Worm (Caenorhabditis elegans) whole organism, L3 larva: ENCODE results near the gene metl-1.
A peak's percentile ranks its signal among the peaks of the same experiment; 100 is the strongest.

Experiments
- aly-2 ChIP-seq: fragments of 150-350 bp; optimal IDR thresholded peaks from 2 replicates; lab custom pipeline; 2014; ENCODE audit warnings: missing biosample characterization, missing genetic modification characterization
- ceh-16 ChIP-seq: sonication (generic microtip); optimal IDR thresholded peaks from 2 replicates; lab custom pipeline; 2017; ENCODE audit warnings: missing biosample characterization, missing genetic modification characterization
- ceh-28 ChIP-seq: fragments of 150-350 bp; optimal IDR thresholded peaks from 2 replicates; lab custom pipeline; 2014; ENCODE audit warnings: missing biosample characterization, missing genetic modification reagents, missing genetic modification characterization
- ceh-82 ChIP-seq: fragments of 150-350 bp; optimal IDR thresholded peaks from 2 replicates; lab custom pipeline; 2014; ENCODE audit warnings: missing biosample characterization, missing genetic modification characterization
- daf-12 ChIP-seq: fragments of 150-350 bp; optimal IDR thresholded peaks from 2 replicates; lab custom pipeline; 2014; ENCODE audit warnings: missing biosample characterization, missing genetic modification reagents, missing genetic modification characterization
- egl-27 ChIP-seq: sonication (generic microtip); optimal IDR thresholded peaks from 4 replicates; lab custom pipeline; 2017; ENCODE audit warnings: missing biosample characterization, missing genetic modification reagents, missing genetic modification characterization
- elt-1 ChIP-seq: fragments of 150-350 bp; optimal IDR thresholded peaks from 2 replicates; lab custom pipeline; 2014; ENCODE audit warnings: missing biosample characterization, missing genetic modification characterization
- elt-2 ChIP-seq: sonication (generic microtip); optimal IDR thresholded peaks from 2 replicates; lab custom pipeline; 2016; ENCODE audit warnings: missing genetic modification reagents, mild to moderate bottlenecking, missing genetic modification characterization, missing compliant biosample characterization
- eor-1 ChIP-seq, 2 experiments: fragments of 150-350 bp; optimal IDR thresholded peaks; 2 replicates each; lab custom pipeline; 2014 to 2018; ENCODE audit warnings: missing biosample characterization in 2 of 2, missing genetic modification characterization in 2 of 2
- fkh-10 ChIP-seq: sonication (generic microtip); optimal IDR thresholded peaks from 2 replicates; lab custom pipeline; 2017; ENCODE audit warnings: missing biosample characterization, missing genetic modification reagents, missing genetic modification characterization
- fkh-2 ChIP-seq: fragments of 150-350 bp; optimal IDR thresholded peaks from 2 replicates; lab custom pipeline; 2014; ENCODE audit warnings: missing biosample characterization, missing genetic modification reagents, missing genetic modification characterization
- fos-1 ChIP-seq: fragments of 150-350 bp; optimal IDR thresholded peaks from 2 replicates; lab custom pipeline; 2014; ENCODE audit warnings: missing biosample characterization, missing genetic modification characterization
- hmg-11 ChIP-seq: sonication (generic microtip); optimal IDR thresholded peaks from 2 replicates; lab custom pipeline; 2016; ENCODE audit warnings: missing genetic modification characterization, missing compliant biosample characterization
- jun-1 ChIP-seq: fragments of 150-350 bp; optimal IDR thresholded peaks from 2 replicates; lab custom pipeline; 2014; ENCODE audit warnings: missing biosample characterization, missing genetic modification reagents, missing genetic modification characterization
- lin-15B ChIP-seq: fragments of 150-350 bp; optimal IDR thresholded peaks from 2 replicates; lab custom pipeline; 2014; ENCODE audit warnings: missing biosample characterization, missing genetic modification characterization
- lin-39 ChIP-seq: fragments of 150-350 bp; optimal IDR thresholded peaks from 2 replicates; lab custom pipeline; 2018; ENCODE audit warnings: missing biosample characterization, missing genetic modification reagents, missing genetic modification characterization
- lsy-12 ChIP-seq: sonication (generic microtip); optimal IDR thresholded peaks from 2 replicates; lab custom pipeline; 2016; ENCODE audit warnings: mild to moderate bottlenecking, missing genetic modification characterization, missing compliant biosample characterization
- mdl-1 ChIP-seq: fragments of 150-350 bp; optimal IDR thresholded peaks from 2 replicates; lab custom pipeline; 2014; ENCODE audit warnings: missing biosample characterization, missing genetic modification characterization
- mml-1 ChIP-seq: fragments of 150-350 bp; sonication (generic microtip); optimal IDR thresholded peaks from 3 replicates; lab custom pipeline; 2014; ENCODE audit warnings: missing biosample characterization, missing genetic modification characterization
- nfya-1 ChIP-seq: sonication (generic microtip); optimal IDR thresholded peaks from 2 replicates; lab custom pipeline; 2017; ENCODE audit warnings: missing genetic modification characterization, mild to moderate bottlenecking, missing compliant biosample characterization, antibody characterized with exemption, moderate library complexity; ENCODE audit not compliant: insufficient read depth
- nhr-11 ChIP-seq: fragments of 150-350 bp; optimal IDR thresholded peaks from 2 replicates; lab custom pipeline; 2014; ENCODE audit warnings: missing biosample characterization, missing genetic modification characterization
- nhr-12 ChIP-seq: fragments of 150-350 bp; optimal IDR thresholded peaks from 2 replicates; lab custom pipeline; 2014; ENCODE audit warnings: missing biosample characterization, missing genetic modification characterization
- nhr-23 ChIP-seq: fragments of 150-350 bp; optimal IDR thresholded peaks from 2 replicates; lab custom pipeline; 2014; ENCODE audit warnings: missing biosample characterization, missing genetic modification reagents, missing genetic modification characterization
- nhr-237 ChIP-seq: fragments of 150-350 bp; optimal IDR thresholded peaks from 2 replicates; lab custom pipeline; 2014; ENCODE audit warnings: missing biosample characterization, missing genetic modification characterization
- nhr-25 ChIP-seq: sonication (generic microtip); optimal IDR thresholded peaks from 2 replicates; lab custom pipeline; 2017; ENCODE audit warnings: missing biosample characterization, missing genetic modification characterization
- nhr-28 ChIP-seq: fragments of 150-350 bp; optimal IDR thresholded peaks from 2 replicates; lab custom pipeline; 2014; ENCODE audit warnings: missing biosample characterization, missing genetic modification characterization
- nhr-43 ChIP-seq: sonication (generic microtip); optimal IDR thresholded peaks from 2 replicates; lab custom pipeline; 2016; ENCODE audit warnings: mild to moderate bottlenecking, missing genetic modification characterization, missing compliant biosample characterization; ENCODE audit not compliant: poor library complexity, severe bottlenecking
- nhr-67 ChIP-seq: fragments of 150-350 bp; optimal IDR thresholded peaks from 2 replicates; lab custom pipeline; 2014; ENCODE audit warnings: missing biosample characterization, missing genetic modification characterization
- nhr-76 ChIP-seq: fragments of 150-350 bp; sonication (generic microtip); optimal IDR thresholded peaks from 5 replicates; lab custom pipeline; 2014; ENCODE audit warnings: missing biosample characterization, missing genetic modification characterization
- pha-4 ChIP-seq: fragments of 150-350 bp; optimal IDR thresholded peaks from 2 replicates; lab custom pipeline; 2014; ENCODE audit warnings: missing biosample characterization, missing genetic modification reagents, missing genetic modification characterization
- pqm-1 ChIP-seq: fragments of 150-350 bp; optimal IDR thresholded peaks from 2 replicates; lab custom pipeline; 2017; ENCODE audit warnings: missing biosample characterization, missing genetic modification characterization, inconsistent platforms
- sea-2 ChIP-seq: fragments of 150-350 bp; sonication (generic microtip); optimal IDR thresholded peaks from 4 replicates; lab custom pipeline; 2014; ENCODE audit warnings: missing biosample characterization, missing genetic modification reagents, missing genetic modification characterization
- skn-1 ChIP-seq: fragments of 150-350 bp; optimal IDR thresholded peaks from 2 replicates; lab custom pipeline; 2014; ENCODE audit warnings: missing biosample characterization, missing genetic modification characterization
- snpc-4 ChIP-seq: fragments of 150-350 bp; optimal IDR thresholded peaks from 2 replicates; lab custom pipeline; 2014; ENCODE audit warnings: missing biosample characterization, missing genetic modification characterization
- tbx-2 ChIP-seq: sonication (generic microtip); optimal IDR thresholded peaks from 2 replicates; lab custom pipeline; 2016; ENCODE audit warnings: mild to moderate bottlenecking, missing genetic modification characterization, missing compliant biosample characterization
- unc-39 ChIP-seq: sonication (generic microtip); optimal IDR thresholded peaks from 4 replicates; lab custom pipeline; 2017; ENCODE audit warnings: missing biosample characterization, missing genetic modification characterization
- unc-62 ChIP-seq: fragments of 150-350 bp; sonication (generic microtip); optimal IDR thresholded peaks from 4 replicates; lab custom pipeline; 2014; ENCODE audit warnings: missing biosample characterization, missing genetic modification reagents, missing genetic modification characterization
- zag-1 ChIP-seq: fragments of 150-350 bp; optimal IDR thresholded peaks from 2 replicates; lab custom pipeline; 2014; ENCODE audit warnings: missing biosample characterization, missing genetic modification characterization
- ztf-4 ChIP-seq: fragments of 150-350 bp; optimal IDR thresholded peaks from 2 replicates; lab custom pipeline; 2014; ENCODE audit warnings: missing biosample characterization, missing genetic modification characterization

The metl-1 gene

DNA sequence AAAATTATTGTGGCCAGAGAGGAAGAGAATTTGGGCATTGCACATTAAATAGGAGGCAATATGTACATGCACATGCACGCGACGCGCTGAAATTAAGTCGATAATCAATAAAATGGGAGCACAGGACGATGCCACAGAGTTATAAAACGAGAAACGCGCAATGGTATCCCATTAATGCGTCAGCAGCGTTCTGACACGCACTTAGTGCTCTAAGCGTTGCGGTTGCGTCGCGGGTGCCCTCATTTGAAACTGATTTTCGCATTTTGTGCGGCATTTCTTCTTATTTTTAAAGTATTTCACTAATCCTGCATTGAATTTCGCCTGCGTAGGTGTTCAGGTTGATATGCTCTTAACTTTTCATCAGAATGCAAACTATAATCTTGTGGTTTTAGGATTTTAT, 20.4 kb downstream of the metl-1 start, which contains the start of gene rsp-1 (continued):
- TF ChIP-seq fos-1 (tag; lab: Kevin White, UChicago): no peak
- TF ChIP-seq eor-1 (tag; optimal IDR thresholded peaks at IDR 0.05; lab: Kevin White, UChicago): no peak
- TF ChIP-seq egl-27 (tag; lab: Kevin White, UChicago): no peak
- TF ChIP-seq hmg-11 (tag; lab: Kevin White, UChicago): peak; percentile 80
- peak; percentile 96 for TF ChIP-seq nhr-23 (tag; lab: Kevin White, UChicago)
- peak; percentile 89 for TF ChIP-seq lsy-12
- peak; percentile 45 for TF ChIP-seq skn-1
- peak; percentile 95 for TF ChIP-seq lin-39 (tag; lab: Kevin White, UChicago)
- TF ChIP-seq nhr-12 (tag; lab: Kevin White, UChicago): no peak
- TF ChIP-seq elt-2 (tag; lab: Kevin White, UChicago): peak; percentile 90
- TF ChIP-seq sea-2 (GFP tag; lab: Kevin White, UChicago): peak; percentile 68
- TF ChIP-seq daf-12: no peak
- peak; percentile 87 for TF ChIP-seq nhr-25

DNA sequence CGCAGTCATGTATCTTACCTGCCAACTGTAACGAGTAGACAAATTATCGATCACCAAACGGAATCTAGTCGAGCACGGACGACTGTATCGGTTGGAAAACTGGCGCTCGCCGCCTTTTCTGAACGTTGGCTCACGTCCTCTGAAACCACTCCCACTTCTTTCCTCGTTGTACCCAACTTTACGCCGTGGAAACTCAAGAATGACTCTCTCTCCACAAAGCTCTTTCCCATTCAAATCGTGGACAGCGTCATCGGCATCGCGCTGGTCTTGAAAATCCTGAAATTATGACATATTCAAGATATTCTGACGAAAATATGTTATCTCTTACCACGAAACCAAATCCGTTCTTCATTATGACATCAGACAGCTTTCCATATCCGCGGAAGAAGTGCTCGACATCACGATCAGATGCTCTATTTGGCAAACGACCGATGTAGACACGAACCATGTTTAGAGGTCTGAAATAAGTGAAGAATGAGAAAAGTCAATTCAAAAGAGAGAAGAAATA, 20.8 kb downstream of the metl-1 start, which contains the start of gene rsp-2:
Gene rsp-2, minus strand, starts transcription at position 458 of the 508 bp plus-strand sequence.
- TF ChIP-seq nhr-43 (tag; lab: Kevin White, UChicago) (no peak), jun-1 (tag; lab: Kevin White, UChicago) (no peak), egl-27 (tag; lab: Kevin White, UChicago) (no peak), fkh-10 (GFP tag; lab: Kevin White, UChicago) (no peak), aly-2 (no peak), fos-1 (tag; lab: Kevin White, UChicago) (no peak), ceh-82 (tag; lab: Kevin White, UChicago) (no peak), unc-62 (GFP tag; lab: Kevin White, UChicago) (no peak), nhr-67 (no peak), ceh-16 (no peak), daf-12 (no peak), mdl-1 (tag; lab: Kevin White, UChicago) (no peak), nhr-76 (no peak), lsy-12 (no peak), pqm-1 (tag; lab: Kevin White, UChicago) (no peak), nhr-11 (no peak), skn-1 (no peak), lin-15B (no peak), nfya-1 (tag; lab: Kevin White, UChicago) (no peak), mml-1 (tag; lab: Kevin White, UChicago) (no peak)

DNA sequence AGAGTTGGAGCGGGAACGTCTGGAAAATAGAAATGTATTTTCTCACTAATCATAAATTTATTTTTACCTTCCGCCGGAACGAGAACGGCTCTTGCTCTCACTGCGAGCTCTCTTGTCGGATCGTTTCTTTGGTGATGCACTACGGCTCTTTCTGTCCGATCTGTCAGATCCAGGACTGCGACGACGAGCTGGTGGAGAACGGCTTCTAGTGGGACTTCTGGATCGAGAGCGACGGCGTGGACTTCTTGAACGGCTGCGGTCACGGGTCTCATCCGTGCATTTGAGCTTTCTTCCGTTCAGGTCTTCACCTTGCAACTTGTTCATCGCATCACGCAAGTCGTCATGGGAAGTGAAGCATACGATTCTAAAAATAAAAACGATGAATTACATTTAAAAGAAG, 21.6 kb downstream of the metl-1 start:
- TF ChIP-seq unc-39 (no peak), snpc-4 (tag; lab: Kevin White, UChicago) (no peak), ztf-4 (tag; lab: Kevin White, UChicago) (no peak), egl-27 (tag; lab: Kevin White, UChicago) (no peak), hmg-11 (tag; lab: Kevin White, UChicago) (no peak), zag-1 (no peak), lin-39 (tag; lab: Kevin White, UChicago) (no peak), fkh-2 (tag; lab: Kevin White, UChicago) (no peak), tbx-2 (tag; lab: Kevin White, UChicago) (no peak), fos-1 (tag; lab: Kevin White, UChicago) (no peak), sea-2 (GFP tag; lab: Kevin White, UChicago) (no peak), ceh-82 (tag; lab: Kevin White, UChicago) (no peak), nhr-237 (tag; lab: Kevin White, UChicago) (no peak), nhr-28 (no peak), ceh-28 (tag; lab: Kevin White, UChicago) (no peak), lin-15B (no peak), mdl-1 (tag; lab: Kevin White, UChicago) (no peak), elt-1 (no peak), aly-2 (no peak), ceh-16 (no peak)

DNA sequence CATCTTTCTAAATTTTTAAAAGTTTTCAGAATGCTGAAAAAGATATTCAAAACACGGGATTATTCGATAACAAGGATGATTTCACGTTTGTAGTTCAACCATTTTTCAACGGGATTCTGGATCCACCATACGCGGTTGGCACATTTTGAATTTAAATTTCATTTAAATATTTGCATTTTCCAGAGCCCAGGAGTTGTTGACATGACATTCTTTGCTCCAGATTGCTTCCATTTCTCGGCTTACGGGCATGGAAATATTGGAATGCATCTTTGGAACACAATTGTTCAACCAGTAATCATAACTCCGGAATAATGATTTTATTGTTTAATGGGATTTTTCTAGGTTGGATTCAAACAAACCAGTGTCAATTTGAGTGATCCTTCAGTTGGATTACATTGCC, 22.5 kb downstream of the metl-1 start:
- TF ChIP-seq pha-4 (tag; lab: Kevin White, UChicago) (no peak), nhr-67 (no peak), tbx-2 (tag; lab: Kevin White, UChicago) (no peak), hmg-11 (tag; lab: Kevin White, UChicago) (no peak), nhr-28 (no peak), nfya-1 (tag; lab: Kevin White, UChicago) (no peak), nhr-23 (tag; lab: Kevin White, UChicago) (no peak)
